Fruit fly (Drosophila melanogaster): Measurements from ENCODE around the gene Edem2.

The Edem2 gene

dm6 chr2L:13202960-13203436, 11.0 kb downstream of the Edem2 start, which contains the start of gene CG16972 (continued):
- TF ChIP-seq Hey (tag; optimal IDR thresholded peaks at IDR 0.05) (no peak), cad (GFP tag; optimal IDR thresholded peaks at IDR 0.05) (no peak), Jarid2 (GFP tag; optimal IDR thresholded peaks at IDR 0.05) (no peak), gsb-n (tag; optimal IDR thresholded peaks at IDR 0.05) (no peak), CG34224 (GFP tag; IDR thresholded peaks at IDR 0.05; ENCODE audit: partially characterized antibody) (no peak), Tbp (GFP tag; optimal IDR thresholded peaks at IDR 0.05) (no peak), Sin3A (optimal IDR thresholded peaks at IDR 0.05) (no peak), CG6689 (GFP tag; IDR thresholded peaks at IDR 0.05) (0 out of 2 replicates have a peak, but pooled peaks have one; percentile 12), CG4707 (GFP tag; optimal IDR thresholded peaks at IDR 0.05) (peak; percentile 89), CrebB (tag; optimal IDR thresholded peaks at IDR 0.05) (no peak), CG32772 (GFP tag; IDR thresholded peaks at IDR 0.05) (no peak)

dm6 chr2L:13203437-13204137, 11.6 kb downstream of the Edem2 start, which contains the start of gene Pect:
TSS of gene Pect (plus strand) at chr2L:13203762.
- TF ChIP-seq ERR (GFP tag; optimal IDR thresholded peaks at IDR 0.05): peak; percentile 7
- TF ChIP-seq CG13894 (tag; optimal IDR thresholded peaks at IDR 0.05): peak; percentile 79
- TF ChIP-seq CG10267 (tag; optimal IDR thresholded peaks at IDR 0.05): peak; percentile 60
- no peak for TF ChIP-seq btn (GFP tag; optimal IDR thresholded peaks at IDR 0.05)
- peak; percentile 73 for TF ChIP-seq slbo (GFP tag; IDR thresholded peaks at IDR 0.05)
- peak; percentile 4 for TF ChIP-seq NC2β (GFP tag; optimal IDR thresholded peaks at IDR 0.05)
- peak; percentile 10 for TF ChIP-seq Dp (GFP tag; optimal IDR thresholded peaks at IDR 0.05)
- peak; percentile 37; the same call in 2 of the 3 replicates for TF ChIP-seq tgo (GFP tag; IDR thresholded peaks at IDR 0.05)
- TF ChIP-seq Med (GFP tag): peak; percentile 79
- TF ChIP-seq esg (GFP tag; conservative IDR thresholded peaks at IDR 0.05): 0 out of 2 replicates have a peak, but pooled peaks have one; percentile 9
- peak in 1 of 2 experiments; percentile 42 for TF ChIP-seq bsh (GFP tag; optimal IDR thresholded peaks at IDR 0.05)
- TF ChIP-seq MESR4 (GFP tag; optimal IDR thresholded peaks at IDR 0.05): peak; percentile 83
- no peak for TF ChIP-seq CG4424 (GFP tag; optimal IDR thresholded peaks at IDR 0.05)
- TF ChIP-seq ci (GFP tag; IDR thresholded peaks at IDR 0.05): peak; percentile 9; the same call in 1 of the 3 replicates
- TF ChIP-seq HLH4C (GFP tag; IDR thresholded peaks at IDR 0.05; ENCODE audit: partially characterized antibody): no peak; the same call in 2 of the 3 replicates
- TF ChIP-seq CG13123 (GFP tag; optimal IDR thresholded peaks at IDR 0.05): no peak
- peak; percentile 37 for TF ChIP-seq CG9727 (GFP tag; optimal IDR thresholded peaks at IDR 0.05)
- TF ChIP-seq bbx (GFP tag; IDR thresholded peaks at IDR 0.05; ENCODE audit: partially characterized antibody): peak; percentile 49
- TF ChIP-seq CG12071 (GFP tag; optimal IDR thresholded peaks at IDR 0.05): no peak
- TF ChIP-seq gfzf (GFP tag; optimal IDR thresholded peaks at IDR 0.05): peak; percentile 89
- TF ChIP-seq Dref (GFP tag; IDR thresholded peaks at IDR 0.05): peak; percentile 50
- peak; percentile 55; the same call in 1 of the 2 replicates for TF ChIP-seq sob (GFP tag; IDR thresholded peaks at IDR 0.05)
- peak; percentile 6 for TF ChIP-seq sens (GFP tag)
- no peak for TF ChIP-seq lmd (GFP tag; IDR thresholded peaks at IDR 0.05)
- TF ChIP-seq Mad (GFP tag; optimal IDR thresholded peaks at IDR 0.05): no peak
- peak; percentile 42; the same call in 1 of the 2 replicates for TF ChIP-seq ranshi (GFP tag; IDR thresholded peaks at IDR 0.05)
- no peak for TF ChIP-seq toy (GFP tag; IDR thresholded peaks at IDR 0.05)
- TF ChIP-seq CG12299 (tag; optimal IDR thresholded peaks at IDR 0.05): peak; percentile 49
- TF ChIP-seq HLH54F (GFP tag; optimal IDR thresholded peaks at IDR 0.05): no peak
- peak; percentile 24 for TF ChIP-seq Antp (GFP tag; optimal IDR thresholded peaks at IDR 0.05)
- 0 out of 2 replicates have a peak, but pooled peaks have one; percentile 28 for TF ChIP-seq CG3847 (GFP tag; IDR thresholded peaks at IDR 0.05)
- TF ChIP-seq Six4 (GFP tag; optimal IDR thresholded peaks at IDR 0.05): peak; percentile 4
- TF ChIP-seq CG17186 (GFP tag; optimal IDR thresholded peaks at IDR 0.05): peak; percentile 11
- 0 out of 2 replicates have a peak, but pooled peaks have one; percentile 27 for TF ChIP-seq al (GFP tag; IDR thresholded peaks at IDR 0.05)
- TF ChIP-seq Myb (GFP tag; optimal IDR thresholded peaks at IDR 0.05): peak; percentile 6
- peak; percentile 16 for TF ChIP-seq schlank (tag; optimal IDR thresholded peaks at IDR 0.05)
- TF ChIP-seq Bgb (GFP tag; IDR thresholded peaks at IDR 0.05; ENCODE audit: partially characterized antibody): peak; percentile 65; the same call in 1 of the 2 replicates
- TF ChIP-seq CG10959 (GFP tag; IDR thresholded peaks at IDR 0.05): no peak
